Worm (Caenorhabditis elegans) whole organism, young adult: ENCODE measurements around the gene mam-4.

Experiments used
- B0336.3 ChIP-seq: fragments of 200-800 bp; sonication (Bioruptor generic); IDR thresholded peaks from 2 replicates; pipeline ENCODE4 v1.3.6; 2022; ENCODE audit warnings: missing genetic modification characterization, missing compliant biosample characterization
- C06A6.2 ChIP-seq: fragments of 200-800 bp; sonication (Bioruptor generic); conservative IDR thresholded peaks from 2 replicates; pipeline ENCODE4 v1.3.6; 2022; ENCODE audit warnings: missing genetic modification characterization, missing compliant biosample characterization
- F10E7.11 ChIP-seq: sonication (generic microtip); optimal IDR thresholded peaks from 2 replicates; lab custom pipeline; 2017; ENCODE audit warnings: mild to moderate bottlenecking, missing genetic modification characterization, moderate library complexity, missing compliant biosample characterization
- F37B4.10 ChIP-seq: fragments of 200-800 bp; sonication (Bioruptor generic); IDR thresholded peaks from 2 replicates; pipeline ENCODE4 v1.3.6; 2022; ENCODE audit warnings: missing genetic modification characterization, missing compliant biosample characterization
- F52B5.7 ChIP-seq: sonication (generic microtip); optimal IDR thresholded peaks from 2 replicates; lab custom pipeline; 2016; ENCODE audit warnings: mild to moderate bottlenecking, missing genetic modification characterization, missing compliant biosample characterization
- F55B11.4 ChIP-seq: sonication (generic microtip); optimal IDR thresholded peaks from 2 replicates; lab custom pipeline; 2016; ENCODE audit warnings: missing compliant biosample characterization, missing genetic modification characterization, borderline replicate concordance; ENCODE audit not compliant: insufficient read depth
- K11D2.4 ChIP-seq: fragments of 200-800 bp; sonication (Bioruptor generic); IDR thresholded peaks from 2 replicates; pipeline ENCODE4 v1.3.6; 2022; ENCODE audit warnings: missing genetic modification reagents, missing genetic modification characterization, missing compliant biosample characterization
- T07F8.4 ChIP-seq: sonication (generic microtip); optimal IDR thresholded peaks from 2 replicates; lab custom pipeline; 2016; ENCODE audit warnings: mild to moderate bottlenecking, missing genetic modification characterization, moderate library complexity, missing compliant biosample characterization
- Y53G8AR.9 ChIP-seq: fragments of 200-800 bp; sonication (Bioruptor generic); conservative IDR thresholded peaks from 2 replicates; pipeline ENCODE4 v1.3.6; 2022; ENCODE audit warnings: missing genetic modification reagents, missing genetic modification characterization, missing compliant biosample characterization
- Y56A3A.18 ChIP-seq: fragments of 200-800 bp; sonication (Bioruptor generic); IDR thresholded peaks from 2 replicates; pipeline ENCODE4 v1.3.6; 2022; ENCODE audit warnings: missing genetic modification reagents, missing genetic modification characterization, missing compliant biosample characterization
- aptf-3 ChIP-seq: fragments of 200-800 bp; sonication (Bioruptor generic); IDR thresholded peaks from 2 replicates; pipeline ENCODE4 v1.3.6; 2022; ENCODE audit warnings: missing genetic modification characterization, missing compliant biosample characterization
- atf-7 ChIP-seq: sonication (generic microtip); optimal IDR thresholded peaks from 2 replicates; lab custom pipeline; 2017; ENCODE audit warnings: mild to moderate bottlenecking, missing genetic modification characterization, missing compliant biosample characterization
- attf-5 ChIP-seq: fragments of 200-800 bp; sonication (Bioruptor generic); optimal IDR thresholded peaks from 2 replicates; lab custom pipeline; 2018; ENCODE audit warnings: mild to moderate bottlenecking, missing genetic modification characterization, missing compliant biosample characterization
- bed-2 ChIP-seq: fragments of 200-800 bp; sonication (Bioruptor generic); IDR thresholded peaks from 2 replicates; pipeline ENCODE4 v1.3.6; 2022; ENCODE audit warnings: missing genetic modification reagents, missing genetic modification characterization, missing compliant biosample characterization
- cebp-1 ChIP-seq, 2 experiments: fragments of 200-800 bp in 1 of 2; sonication (Bioruptor generic) in 1 of 2; sonication (generic microtip) in 1 of 2; IDR thresholded peaks in 1 of 2; optimal IDR thresholded peaks in 1 of 2; 2 replicates each; pipeline versions ENCODE4 v1.3.6 to Lab custom; 2017 to 2022; ENCODE audit warnings: missing compliant biosample characterization in 2 of 2, missing genetic modification characterization in 2 of 2, mild to moderate bottlenecking in 1 of 2, missing genetic modification reagents in 1 of 2, moderate library complexity in 1 of 2
- cebp-2 ChIP-seq: fragments of 200-800 bp; sonication (Bioruptor generic); IDR thresholded peaks from 2 replicates; pipeline ENCODE4 v1.3.6; 2022; ENCODE audit warnings: missing genetic modification characterization, missing compliant biosample characterization
- ceh-40 ChIP-seq: fragments of 200-800 bp; sonication (Bioruptor generic); IDR thresholded peaks from 2 replicates; pipeline ENCODE4 v1.3.6; 2022; ENCODE audit warnings: missing genetic modification characterization, missing compliant biosample characterization
- ceh-58 ChIP-seq: fragments of 200-800 bp; sonication (Bioruptor generic); IDR thresholded peaks from 2 replicates; pipeline ENCODE4 v1.3.6; 2022; ENCODE audit warnings: missing genetic modification characterization, missing compliant biosample characterization
- chd-7 ChIP-seq: sonication (generic microtip); optimal IDR thresholded peaks from 2 replicates; lab custom pipeline; 2016; ENCODE audit warnings: mild to moderate bottlenecking, missing genetic modification characterization, moderate library complexity, missing compliant biosample characterization
- dox-1 ChIP-seq: fragments of 200-800 bp; sonication (Bioruptor generic); IDR thresholded peaks from 2 replicates; pipeline ENCODE4 v1.3.6; 2022; ENCODE audit warnings: missing genetic modification reagents, missing genetic modification characterization, missing compliant biosample characterization
- dpl-1 ChIP-seq: fragments of 150-350 bp; optimal IDR thresholded peaks from 2 replicates; lab custom pipeline; 2014; ENCODE audit warnings: missing biosample characterization, missing genetic modification reagents, missing genetic modification characterization
- efl-1 ChIP-seq: fragments of 150-350 bp; optimal IDR thresholded peaks from 2 replicates; lab custom pipeline; 2014; ENCODE audit warnings: missing biosample characterization, missing genetic modification reagents, missing genetic modification characterization
- egl-44 ChIP-seq: fragments of 200-800 bp; sonication (Bioruptor generic); IDR thresholded peaks from 2 replicates; pipeline ENCODE4 v1.3.6; 2022; ENCODE audit warnings: missing genetic modification reagents, missing genetic modification characterization, missing compliant biosample characterization
- ekl-4 ChIP-seq: fragments of 200-800 bp; sonication (Bioruptor generic); IDR thresholded peaks from 2 replicates; pipeline ENCODE4 v1.3.6; 2022; ENCODE audit warnings: missing genetic modification reagents, missing genetic modification characterization, missing compliant biosample characterization
- hsf-1 ChIP-seq: fragments of 200-800 bp; sonication (Bioruptor generic); IDR thresholded peaks from 2 replicates; pipeline ENCODE4 v1.3.6; 2022; ENCODE audit warnings: missing genetic modification reagents, missing genetic modification characterization, missing compliant biosample characterization
- let-526 ChIP-seq: fragments of 200-800 bp; sonication (Bioruptor generic); IDR thresholded peaks from 2 replicates; pipeline ENCODE4 v1.3.6; 2022; ENCODE audit warnings: missing genetic modification reagents, missing genetic modification characterization, missing compliant biosample characterization
- let-607 ChIP-seq, 2 experiments: fragments of 200-800 bp in 1 of 2; sonication (Bioruptor generic) in 1 of 2; sonication (generic microtip) in 1 of 2; optimal IDR thresholded peaks; 2 replicates each; lab custom pipeline; 2016 to 2018; ENCODE audit warnings: mild to moderate bottlenecking in 2 of 2, missing compliant biosample characterization in 2 of 2, missing genetic modification characterization in 2 of 2, moderate library complexity in 2 of 2, missing genotype in 1 of 2
- lin-35 ChIP-seq, 3 experiments: fragments of 150-350 bp in 2 of 3; sonication (generic microtip) in 1 of 3; optimal IDR thresholded peaks; 2 replicates each; lab custom pipeline; 2014 to 2018; ENCODE audit warnings: missing biosample characterization in 3 of 3, missing genetic modification characterization in 3 of 3, missing genetic modification reagents in 3 of 3
- lir-1 ChIP-seq: fragments of 200-800 bp; sonication (Bioruptor generic); conservative IDR thresholded peaks from 2 replicates; pipeline ENCODE4 v1.3.6; 2022; ENCODE audit warnings: missing genetic modification reagents, missing genetic modification characterization, missing compliant biosample characterization
- madf-6 ChIP-seq: fragments of 200-800 bp; sonication (Bioruptor generic); IDR thresholded peaks from 2 replicates; pipeline ENCODE4 v1.3.6; 2022; ENCODE audit warnings: missing genetic modification reagents, missing genetic modification characterization, missing compliant biosample characterization
- mes-4 ChIP-seq: sonication (generic microtip); optimal IDR thresholded peaks from 2 replicates; lab custom pipeline; 2016; ENCODE audit warnings: missing genotype, missing genetic modification characterization, missing compliant biosample characterization
- nfya-2 ChIP-seq: fragments of 200-800 bp; sonication (Bioruptor generic); IDR thresholded peaks from 2 replicates; pipeline ENCODE4 v1.3.6; 2022; ENCODE audit warnings: missing genetic modification reagents, missing genetic modification characterization, missing compliant biosample characterization
- nhr-179 ChIP-seq: sonication (generic microtip); optimal IDR thresholded peaks from 2 replicates; lab custom pipeline; 2016; ENCODE audit warnings: mild to moderate bottlenecking, missing genetic modification characterization, missing compliant biosample characterization
- nhr-80 ChIP-seq: sonication (generic microtip); optimal IDR thresholded peaks from 2 replicates; lab custom pipeline; 2016; ENCODE audit warnings: missing genetic modification characterization, missing compliant biosample characterization
- nhr-90 ChIP-seq: sonication (generic microtip); optimal IDR thresholded peaks from 2 replicates; lab custom pipeline; 2016; ENCODE audit warnings: missing genotype, mild to moderate bottlenecking, missing genetic modification characterization, missing compliant biosample characterization
- rec-8 ChIP-seq, 2 experiments: sonication (generic microtip); optimal IDR thresholded peaks; 2 replicates each; lab custom pipeline; 2016; ENCODE audit warnings: mild to moderate bottlenecking in 2 of 2, missing genetic modification characterization in 2 of 2, missing genetic modification reagents in 2 of 2, missing genotype in 2 of 2, missing biosample characterization in 1 of 2, missing compliant biosample characterization in 1 of 2, moderate library complexity in 1 of 2
- rpc-1 ChIP-seq, 2 experiments: fragments of 150-350 bp in 1 of 2; sonication (generic microtip) in 1 of 2; optimal IDR thresholded peaks; 2 replicates each; lab custom pipeline; 2014 to 2018; ENCODE audit warnings: missing biosample characterization in 1 of 2, missing genetic modification characterization in 1 of 2, missing genetic modification reagents in 1 of 2, missing genotype in 1 of 2
- sdz-38 ChIP-seq: sonication (generic microtip); optimal IDR thresholded peaks from 2 replicates; lab custom pipeline; 2016; ENCODE audit warnings: missing genotype, missing genetic modification characterization, missing compliant biosample characterization
- snpc-3.4 ChIP-seq: sonication (generic microtip); optimal IDR thresholded peaks from 2 replicates; lab custom pipeline; 2017; ENCODE audit warnings: missing genetic modification characterization, mild to moderate bottlenecking, missing compliant biosample characterization, antibody characterized with exemption, moderate library complexity, missing genotype, missing genetic modification reagents
- snpc-4 ChIP-seq, 5 experiments: fragments of 150-350 bp in 1 of 5; sonication (generic microtip) in 4 of 5; optimal IDR thresholded peaks; 2 replicates each; lab custom pipeline; 2014 to 2018; ENCODE audit warnings: missing genetic modification characterization in 5 of 5, missing biosample characterization in 3 of 5, antibody characterized with exemption in 2 of 5, mild to moderate bottlenecking in 2 of 5, missing compliant biosample characterization in 2 of 5, missing genotype in 2 of 5, moderate library complexity in 2 of 5, missing genetic modification reagents in 1 of 5
- unc-130 ChIP-seq: sonication (generic microtip); optimal IDR thresholded peaks from 2 replicates; lab custom pipeline; 2016; ENCODE audit warnings: missing genetic modification reagents, missing genetic modification characterization, missing compliant biosample characterization
- zfh-2 ChIP-seq: fragments of 200-800 bp; sonication (Bioruptor generic); conservative IDR thresholded peaks from 2 replicates; pipeline ENCODE4 v1.3.6; 2022; ENCODE audit warnings: missing genetic modification reagents, missing genetic modification characterization, missing compliant biosample characterization
- ztf-22 ChIP-seq: fragments of 200-800 bp; sonication (Bioruptor generic); optimal IDR thresholded peaks from 2 replicates; lab custom pipeline; 2018; ENCODE audit warnings: mild to moderate bottlenecking, missing genetic modification characterization, moderate library complexity, missing compliant biosample characterization
- ztf-26 ChIP-seq: sonication (generic microtip); optimal IDR thresholded peaks from 2 replicates; lab custom pipeline; 2017; ENCODE audit warnings: missing genetic modification characterization, missing compliant biosample characterization
- ztf-28 ChIP-seq: fragments of 200-800 bp; sonication (Bioruptor generic); IDR thresholded peaks from 2 replicates; pipeline ENCODE4 v1.3.6; 2022; ENCODE audit warnings: missing genetic modification reagents, missing genetic modification characterization, missing compliant biosample characterization
- ztf-3 ChIP-seq: fragments of 200-800 bp; sonication (Bioruptor generic); optimal IDR thresholded peaks from 2 replicates; lab custom pipeline; 2018; ENCODE audit warnings: mild to moderate bottlenecking, missing genetic modification characterization, missing compliant biosample characterization

mam-4 gene

DNA sequence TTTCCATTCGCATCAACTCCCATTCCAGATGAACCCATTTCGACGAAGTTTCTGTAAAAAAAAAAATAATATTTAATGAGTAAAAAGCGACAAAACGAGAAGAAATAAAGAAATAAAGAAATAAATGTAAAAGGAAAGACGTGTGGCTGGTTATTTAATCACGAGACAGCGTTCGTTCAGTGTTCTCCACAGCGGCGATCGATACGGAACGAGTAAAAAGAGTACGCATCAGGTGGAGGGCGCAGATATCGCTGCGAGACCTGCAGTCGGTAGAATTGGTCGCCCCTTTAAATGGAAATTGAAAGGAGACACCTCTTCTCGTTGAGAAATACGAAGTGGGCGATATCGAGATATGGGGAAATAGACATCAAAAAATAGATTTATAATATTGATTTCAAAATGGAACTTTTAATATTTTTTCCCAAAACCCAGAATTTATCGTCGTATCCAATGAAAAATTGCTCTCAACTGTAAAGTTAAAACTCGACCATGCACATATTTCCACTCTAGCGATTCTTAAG, 19.2 kb upstream of the mam-4 start, which contains the start of gene pqn-70 (continued):
- no peak for TF ChIP-seq T07F8.4 (tag; lab: Kevin White, UChicago)
- no peak for TF ChIP-seq sdz-38
- no peak for TF ChIP-seq ceh-58
- peak; percentile 32 for TF ChIP-seq snpc-3.4
- peak; percentile 13 for TF ChIP-seq snpc-4 (GFP tag; optimal IDR thresholded peaks at IDR 0.05; lab: Kevin White, UChicago)
- peak in 3 of 4 experiments; percentile 32 to 69 (median 65) for TF ChIP-seq snpc-4 (tag; optimal IDR thresholded peaks at IDR 0.05; lab: Kevin White, UChicago)
- TF ChIP-seq ceh-40 (GFP tag; lab: Robert Waterston, UW): no peak
- peak; percentile 81 for TF ChIP-seq attf-5 (GFP tag; lab: Kevin White, UChicago)
- no peak for TF ChIP-seq aptf-3 (GFP tag; lab: Robert Waterston, UW)
- TF ChIP-seq ztf-22 (GFP tag; lab: Kevin White, UChicago): no peak
- TF ChIP-seq efl-1 (GFP tag; lab: Kevin White, UChicago): peak; percentile 16
- TF ChIP-seq nhr-179: no peak
- no peak for TF ChIP-seq cebp-2 (GFP tag; lab: Robert Waterston, UW)
- TF ChIP-seq Y56A3A.18 (GFP tag; lab: Robert Waterston, UW): no peak
- peak; percentile 67 for TF ChIP-seq dox-1 (GFP tag; lab: Robert Waterston, UW)
- no peak for TF ChIP-seq ztf-26 (tag; lab: Kevin White, UChicago)
- TF ChIP-seq nhr-80: peak; percentile 55
- peak; percentile 28 for TF ChIP-seq unc-130 (GFP tag; lab: Kevin White, UChicago)
- TF ChIP-seq nhr-90 (tag; lab: Kevin White, UChicago): no peak
- TF ChIP-seq zfh-2 (GFP tag; lab: Robert Waterston, UW): no peak
- no peak for TF ChIP-seq bed-2 (GFP tag; lab: Robert Waterston, UW)
- TF ChIP-seq F55B11.4 (tag; lab: Kevin White, UChicago): no peak
- no peak for TF ChIP-seq mes-4 (tag; lab: Kevin White, UChicago)
- peak; percentile 19 for TF ChIP-seq atf-7 (tag; lab: Kevin White, UChicago)
- 0 out of 2 replicates have a peak, but pooled peaks have one; percentile 22 for TF ChIP-seq C06A6.2
- TF ChIP-seq rec-8 (tag; optimal IDR thresholded peaks at IDR 0.05; lab: Kevin White, UChicago): no peak
- no peak for TF ChIP-seq F10E7.11 (tag; lab: Kevin White, UChicago)
- TF ChIP-seq dpl-1 (GFP tag; lab: Kevin White, UChicago): no peak
- peak; percentile 45; the same call in 1 of the 2 replicates for TF ChIP-seq lir-1 (GFP tag; lab: Robert Waterston, UW)
- TF ChIP-seq chd-7 (tag; lab: Kevin White, UChicago): peak; percentile 29
- no peak for TF ChIP-seq ztf-28
- TF ChIP-seq B0336.3 (GFP tag; lab: Robert Waterston, UW): peak; percentile 28; the same call in 1 of the 2 replicates
- no peak for TF ChIP-seq hsf-1 (GFP tag; lab: Robert Waterston, UW)
- peak; percentile 8; the same call in 1 of the 2 replicates for TF ChIP-seq cebp-1 (GFP tag; IDR thresholded peaks at IDR 0.05; lab: Robert Waterston, UW)
- TF ChIP-seq cebp-1 (tag; optimal IDR thresholded peaks at IDR 0.05; lab: Kevin White, UChicago): no peak
- TF ChIP-seq let-607 (tag; optimal IDR thresholded peaks at IDR 0.05; lab: Kevin White, UChicago): peak; percentile 8 to 71
- no peak for TF ChIP-seq F52B5.7 (tag; lab: Kevin White, UChicago)
- no peak for TF ChIP-seq Y53G8AR.9 (GFP tag; lab: Robert Waterston, UW)
- 0 out of 2 replicates have a peak, but pooled peaks have one; percentile 53 for TF ChIP-seq let-526 (GFP tag; lab: Robert Waterston, UW)
- TF ChIP-seq K11D2.4: 0 out of 2 replicates have a peak, but pooled peaks have one; percentile 42
- TF ChIP-seq madf-6 (GFP tag; lab: Robert Waterston, UW): no peak; the same call in 1 of the 2 replicates
- no peak for TF ChIP-seq ztf-3 (GFP tag; lab: Kevin White, UChicago)
- no peak for TF ChIP-seq rpc-1 (optimal IDR thresholded peaks at IDR 0.05; lab: Kevin White, UChicago)
- no peak for TF ChIP-seq rpc-1 (tag; optimal IDR thresholded peaks at IDR 0.05; lab: Kevin White, UChicago)
- TF ChIP-seq nfya-2: no peak
- no peak for TF ChIP-seq F37B4.10 (GFP tag; lab: Robert Waterston, UW)
- TF ChIP-seq egl-44 (GFP tag; lab: Robert Waterston, UW): no peak
- TF ChIP-seq ekl-4 (GFP tag; lab: Robert Waterston, UW): peak; percentile 79
- no peak for TF ChIP-seq lin-35 (GFP tag; optimal IDR thresholded peaks at IDR 0.05; lab: Kevin White, UChicago)
